Worm (Caenorhabditis elegans): ENCODE data around the gene T07C4.12.

DNA sequence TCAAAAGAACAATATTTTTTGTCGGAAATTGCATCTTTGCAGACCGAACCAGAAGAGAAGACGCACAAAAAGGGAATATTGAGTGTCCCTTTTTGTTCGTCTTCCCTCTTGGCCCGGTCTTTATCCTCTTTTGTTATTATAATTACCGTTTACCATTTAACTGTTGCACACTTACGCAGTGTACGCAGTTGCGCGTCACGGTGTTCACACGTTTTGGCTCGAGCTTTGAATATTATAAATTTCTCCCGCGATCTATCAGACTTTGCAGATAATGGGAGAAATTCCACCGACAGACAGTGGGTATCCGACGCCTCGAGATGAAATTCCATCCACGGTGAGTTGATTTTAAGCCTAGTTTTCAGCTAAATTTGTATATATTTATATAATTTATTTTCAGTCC lies 11.7 kb downstream of the T07C4.12 start, which contains the start of gene sas-7:
- no peak for TF ChIP-seq nhr-23 (tag; optimal IDR thresholded peaks at IDR 0.05)
- TF ChIP-seq egl-27 (tag; optimal IDR thresholded peaks at IDR 0.05): no peak
- TF ChIP-seq ceh-82 (tag; optimal IDR thresholded peaks at IDR 0.05): no peak
- no peak for TF ChIP-seq nhr-237 (tag; optimal IDR thresholded peaks at IDR 0.05)
- TF ChIP-seq blmp-1 (tag; optimal IDR thresholded peaks at IDR 0.05; ENCODE audit: insufficient read depth): no peak
- TF ChIP-seq R02D3.7 (tag; optimal IDR thresholded peaks at IDR 0.05): no peak
- TF ChIP-seq unc-55 (GFP tag; optimal IDR thresholded peaks at IDR 0.05): peak; percentile 5
- TF ChIP-seq nhr-25 (tag; optimal IDR thresholded peaks at IDR 0.05): no peak
- no peak for TF ChIP-seq ceh-16 (tag; optimal IDR thresholded peaks at IDR 0.05)
- no peak for TF ChIP-seq zag-1 (tag; optimal IDR thresholded peaks at IDR 0.05)

Measured in whole organism, L2 larva.